Worm (Caenorhabditis elegans): ENCODE data around the gene F08D12.12.

F08D12.12 gene

DNA sequence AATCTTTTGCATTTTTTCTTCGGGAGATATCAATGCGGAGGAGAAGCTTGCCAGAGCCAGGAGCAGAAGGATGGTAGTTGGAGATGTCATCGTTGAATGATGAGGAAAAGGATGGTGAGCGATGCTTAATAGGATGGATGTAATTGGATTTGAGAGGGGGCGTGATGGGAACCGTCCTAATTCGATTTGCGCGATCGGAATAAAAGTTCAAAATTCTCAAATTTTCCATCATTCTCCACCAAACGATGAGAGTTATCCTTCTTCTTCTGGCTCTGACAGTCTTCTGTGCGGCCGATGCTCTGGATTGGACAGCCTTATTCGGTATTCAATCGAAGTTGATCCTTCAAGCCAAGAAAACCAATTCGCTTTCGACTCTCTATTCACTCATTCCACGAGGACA lies 37.3 kb upstream of the F08D12.12 start, which contains the start of the genes K12H6.4 and K12H6.9:
Gene K12H6.4, minus strand, starts transcription at position 101 of the 400 bp plus-strand sequence.
Gene K12H6.9, plus strand, starts transcription at position 236 of the 400 bp plus-strand sequence.
- TF ChIP-seq tab-1 (GFP tag; IDR thresholded peaks at IDR 0.05) (no peak), ztf-29 (GFP tag; IDR thresholded peaks at IDR 0.05) (no peak), cog-1 (tag; optimal IDR thresholded peaks at IDR 0.05) (no peak), klf-2 (GFP tag; conservative IDR thresholded peaks at IDR 0.05) (no peak), flt-1 (GFP tag; IDR thresholded peaks at IDR 0.05) (no peak), med-1 (GFP tag; optimal IDR thresholded peaks at IDR 0.05; ENCODE audit: insufficient read depth) (no peak), T22C8.4 (GFP tag; IDR thresholded peaks at IDR 0.05) (no peak), ztf-23 (GFP tag; IDR thresholded peaks at IDR 0.05) (no peak), ref-1 (GFP tag; conservative IDR thresholded peaks at IDR 0.05) (no peak)

DNA sequence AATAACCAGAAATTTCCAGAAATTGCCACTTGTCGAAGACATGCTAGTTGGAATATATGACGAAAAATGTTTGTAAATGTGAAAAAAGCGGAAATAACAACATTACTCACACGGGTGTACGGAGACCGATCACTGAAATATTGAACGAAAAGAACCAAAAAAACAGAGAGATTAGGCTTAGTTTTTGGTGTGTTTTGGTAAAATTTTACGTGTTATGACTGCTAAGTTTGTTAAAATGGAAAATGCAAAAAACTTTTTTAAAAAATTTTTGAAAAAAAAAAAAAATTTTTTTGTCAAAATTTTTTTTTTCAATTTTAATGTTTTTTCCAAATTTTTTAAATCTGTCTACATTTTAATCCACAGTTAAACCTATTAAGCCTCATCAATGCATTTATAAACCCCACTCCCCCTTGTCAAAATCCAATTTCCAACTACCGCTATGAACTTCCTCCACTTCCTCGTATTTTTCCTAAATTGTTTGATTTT lies 35.6 kb upstream of the F08D12.12 start, which contains the start of the genes fut-4 and K12H6.10:
Gene fut-4, minus strand, starts transcription at position 101 of the 486 bp plus-strand sequence.
Gene K12H6.10, plus strand, starts transcription at position 436 of the 486 bp plus-strand sequence.
- TF ChIP-seq ref-1 (GFP tag; conservative IDR thresholded peaks at IDR 0.05) (no peak), klf-2 (GFP tag; conservative IDR thresholded peaks at IDR 0.05) (no peak), cog-1 (tag; optimal IDR thresholded peaks at IDR 0.05) (no peak), flt-1 (GFP tag; IDR thresholded peaks at IDR 0.05) (no peak), ztf-29 (GFP tag; IDR thresholded peaks at IDR 0.05) (no peak), med-1 (GFP tag; optimal IDR thresholded peaks at IDR 0.05; ENCODE audit: insufficient read depth) (no peak), tab-1 (GFP tag; IDR thresholded peaks at IDR 0.05) (no peak), T22C8.4 (GFP tag; IDR thresholded peaks at IDR 0.05) (no peak), ztf-23 (GFP tag; IDR thresholded peaks at IDR 0.05) (no peak)

DNA sequence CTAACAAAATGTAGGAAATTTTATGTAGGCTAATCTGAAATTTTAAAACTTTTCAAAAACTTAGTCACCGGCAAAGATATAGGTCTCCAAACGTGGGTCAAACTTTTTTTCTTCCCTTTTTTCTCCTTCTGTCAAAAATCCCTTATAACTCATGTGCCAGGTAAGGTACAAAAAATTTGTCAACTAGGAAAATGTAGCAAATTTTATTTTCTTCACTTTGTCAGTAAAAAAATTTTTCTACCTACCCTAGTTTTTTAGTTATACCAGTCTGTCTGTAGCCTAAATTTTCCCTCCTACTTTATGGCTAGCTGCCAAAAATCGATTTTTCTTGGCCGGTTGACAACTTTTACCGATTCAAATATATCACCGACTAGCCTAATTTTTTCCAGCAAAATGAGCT lies 29.8 kb upstream of the F08D12.12 start, which contains the start of gene set-13:
Gene set-13, plus strand, starts transcription at position 301 of the 400 bp plus-strand sequence.
- TF ChIP-seq T22C8.4 (GFP tag; IDR thresholded peaks at IDR 0.05) = no peak
- no peak for TF ChIP-seq flt-1 (GFP tag; IDR thresholded peaks at IDR 0.05)
- TF ChIP-seq ztf-23 (GFP tag; IDR thresholded peaks at IDR 0.05) = no peak
- no peak for TF ChIP-seq med-1 (GFP tag; optimal IDR thresholded peaks at IDR 0.05; ENCODE audit: insufficient read depth)
- TF ChIP-seq cog-1 (tag; optimal IDR thresholded peaks at IDR 0.05) = no peak
- no peak for TF ChIP-seq ztf-29 (GFP tag; IDR thresholded peaks at IDR 0.05)
- no peak for TF ChIP-seq tab-1 (GFP tag; IDR thresholded peaks at IDR 0.05)
- no peak for TF ChIP-seq ref-1 (GFP tag; conservative IDR thresholded peaks at IDR 0.05)
- no peak for TF ChIP-seq klf-2 (GFP tag; conservative IDR thresholded peaks at IDR 0.05)

DNA sequence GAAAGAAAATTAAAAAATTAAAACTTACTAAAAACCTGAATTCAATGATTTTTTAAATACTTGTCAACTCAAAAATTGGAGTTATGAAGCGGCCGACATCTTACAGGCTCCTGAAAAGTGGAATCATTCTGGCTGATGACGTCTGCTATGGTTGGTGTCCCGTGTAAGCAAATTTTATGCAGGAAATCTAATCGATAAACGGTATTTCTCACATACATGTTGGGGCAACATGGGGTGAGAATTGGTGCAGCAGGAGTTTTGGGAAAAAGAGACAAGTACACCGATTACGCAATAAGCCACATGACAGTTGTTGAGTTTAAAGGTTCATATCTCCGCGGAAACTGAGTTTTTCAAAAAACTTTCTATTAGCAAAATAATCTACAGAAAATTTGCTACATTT lies 28.6 kb upstream of the F08D12.12 start, which contains the start of gene K12H6.2:
Gene K12H6.2, minus strand, starts transcription at position 101 of the 400 bp plus-strand sequence.
- TF ChIP-seq T22C8.4 (GFP tag; IDR thresholded peaks at IDR 0.05) (no peak), ref-1 (GFP tag; conservative IDR thresholded peaks at IDR 0.05) (no peak), tab-1 (GFP tag; IDR thresholded peaks at IDR 0.05) (no peak), cog-1 (tag; optimal IDR thresholded peaks at IDR 0.05) (no peak), ztf-23 (GFP tag; IDR thresholded peaks at IDR 0.05) (no peak), ztf-29 (GFP tag; IDR thresholded peaks at IDR 0.05) (no peak)

DNA sequence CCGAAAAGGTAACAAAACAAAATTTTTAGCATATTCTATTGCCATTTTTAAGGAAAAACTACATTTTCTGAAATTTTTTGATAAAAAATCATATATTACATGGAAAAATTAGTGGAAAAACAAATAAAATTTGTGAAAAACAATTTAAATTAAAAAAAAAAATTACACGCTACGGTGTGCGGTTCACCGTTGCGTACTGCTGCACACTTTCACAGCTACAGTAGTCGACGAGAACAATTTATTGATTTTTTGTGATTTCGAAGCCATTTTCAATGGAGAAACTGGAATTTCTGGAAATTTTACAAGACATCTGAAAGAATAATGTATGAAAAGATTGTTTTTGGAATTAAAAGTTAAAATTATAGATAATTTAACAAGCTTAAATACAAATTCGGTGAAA lies 28.1 kb upstream of the F08D12.12 start:
- TF ChIP-seq cog-1 (tag; optimal IDR thresholded peaks at IDR 0.05) (no peak), flt-1 (GFP tag; IDR thresholded peaks at IDR 0.05) (no peak), T22C8.4 (GFP tag; IDR thresholded peaks at IDR 0.05) (no peak), med-1 (GFP tag; optimal IDR thresholded peaks at IDR 0.05; ENCODE audit: insufficient read depth) (no peak), klf-2 (GFP tag; conservative IDR thresholded peaks at IDR 0.05) (no peak), ref-1 (GFP tag; conservative IDR thresholded peaks at IDR 0.05) (no peak), tab-1 (GFP tag; IDR thresholded peaks at IDR 0.05) (no peak), ztf-23 (GFP tag; IDR thresholded peaks at IDR 0.05) (no peak), ztf-29 (GFP tag; IDR thresholded peaks at IDR 0.05) (no peak)

DNA sequence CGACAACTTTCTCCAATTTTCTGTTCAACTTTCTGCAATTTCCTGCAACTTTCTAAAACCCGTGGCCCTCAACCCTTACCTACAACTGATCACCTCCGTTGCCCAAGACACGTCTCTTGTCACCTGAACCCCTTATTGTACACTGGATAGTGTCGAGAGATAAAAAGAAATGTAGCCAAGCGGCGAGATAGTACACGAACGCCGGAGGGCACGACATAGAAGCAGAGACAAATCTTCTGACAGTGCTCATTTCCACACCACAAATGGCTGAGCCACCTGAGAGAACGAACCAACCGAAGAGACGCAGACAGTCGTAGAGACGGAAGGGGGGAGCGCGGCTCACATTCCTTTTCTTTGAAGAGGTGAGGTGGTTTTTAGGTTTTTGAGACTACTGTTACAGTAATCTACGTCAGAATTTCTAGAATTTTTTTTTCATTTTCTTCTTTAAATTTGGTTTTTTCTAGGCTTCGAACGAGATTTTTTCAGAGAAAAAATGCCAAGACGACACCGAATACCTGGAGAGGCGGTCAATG lies 20.9 kb upstream of the F08D12.12 start, which contains the start of gene K12H6.12:
Gene K12H6.12, plus strand, starts transcription at position 483 of the 533 bp plus-strand sequence.
- no peak for TF ChIP-seq klf-2 (GFP tag; conservative IDR thresholded peaks at IDR 0.05)
- no peak for TF ChIP-seq tab-1 (GFP tag; IDR thresholded peaks at IDR 0.05)
- TF ChIP-seq T22C8.4 (GFP tag; IDR thresholded peaks at IDR 0.05) = no peak
- TF ChIP-seq ztf-29 (GFP tag; IDR thresholded peaks at IDR 0.05) = no peak
- TF ChIP-seq ref-1 (GFP tag; conservative IDR thresholded peaks at IDR 0.05) = no peak
- TF ChIP-seq ztf-23 (GFP tag; IDR thresholded peaks at IDR 0.05) = no peak
- TF ChIP-seq flt-1 (GFP tag; IDR thresholded peaks at IDR 0.05) = no peak
- TF ChIP-seq cog-1 (tag; optimal IDR thresholded peaks at IDR 0.05) = no peak
- no peak for TF ChIP-seq med-1 (GFP tag; optimal IDR thresholded peaks at IDR 0.05; ENCODE audit: insufficient read depth)

DNA sequence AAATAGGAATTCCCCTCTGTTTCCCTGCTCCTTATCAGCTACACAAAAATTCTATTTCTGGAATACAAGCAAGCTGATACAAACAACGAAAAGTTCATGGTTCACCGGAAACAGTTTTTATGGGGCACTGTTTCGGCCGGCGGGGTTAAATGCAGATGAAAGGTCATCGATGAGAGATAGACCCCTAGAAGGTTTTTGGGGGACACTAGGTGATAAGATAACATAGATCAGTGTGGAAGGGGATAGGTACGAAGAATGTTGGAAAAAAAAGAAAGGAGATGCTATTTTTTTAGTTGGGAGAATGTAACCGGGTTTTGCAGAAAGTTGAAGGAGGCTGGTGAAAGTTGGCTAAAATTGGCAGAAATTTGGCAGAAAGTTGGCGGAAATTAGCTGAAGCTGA lies 18.7 kb upstream of the F08D12.12 start:
- TF ChIP-seq tab-1 (GFP tag; IDR thresholded peaks at IDR 0.05) (no peak), ztf-23 (GFP tag; IDR thresholded peaks at IDR 0.05) (no peak), cog-1 (tag; optimal IDR thresholded peaks at IDR 0.05) (no peak), med-1 (GFP tag; optimal IDR thresholded peaks at IDR 0.05; ENCODE audit: insufficient read depth) (no peak), T22C8.4 (GFP tag; IDR thresholded peaks at IDR 0.05) (no peak), ztf-29 (GFP tag; IDR thresholded peaks at IDR 0.05) (no peak), ref-1 (GFP tag; conservative IDR thresholded peaks at IDR 0.05) (no peak), flt-1 (GFP tag; IDR thresholded peaks at IDR 0.05) (no peak), klf-2 (GFP tag; conservative IDR thresholded peaks at IDR 0.05) (no peak)

DNA sequence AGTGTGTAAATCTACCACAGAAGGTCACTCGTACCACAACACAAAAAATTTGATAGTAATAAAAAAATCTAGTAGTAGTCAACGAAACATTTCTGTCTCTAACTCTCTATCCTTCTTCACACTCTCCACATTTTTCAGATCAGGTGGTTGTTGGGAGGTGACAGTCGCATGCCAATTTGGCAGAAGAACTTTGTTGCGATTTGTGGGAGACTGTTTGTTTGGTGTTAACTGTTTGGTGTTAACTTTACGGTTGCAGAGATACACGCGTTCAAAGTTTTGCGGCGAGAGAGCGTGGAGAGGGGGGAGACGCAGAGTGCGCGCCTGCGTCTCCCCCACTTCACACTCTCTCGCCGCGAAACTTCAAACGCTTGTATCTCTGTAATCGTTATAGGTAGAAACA lies 18.1 kb upstream of the F08D12.12 start:
- TF ChIP-seq ztf-23 (GFP tag; IDR thresholded peaks at IDR 0.05) = no peak
- TF ChIP-seq tab-1 (GFP tag; IDR thresholded peaks at IDR 0.05) = no peak
- no peak for TF ChIP-seq med-1 (GFP tag; optimal IDR thresholded peaks at IDR 0.05; ENCODE audit: insufficient read depth)
- no peak for TF ChIP-seq ref-1 (GFP tag; conservative IDR thresholded peaks at IDR 0.05)
- TF ChIP-seq klf-2 (GFP tag; conservative IDR thresholded peaks at IDR 0.05) = no peak
- no peak for TF ChIP-seq T22C8.4 (GFP tag; IDR thresholded peaks at IDR 0.05)
- TF ChIP-seq flt-1 (GFP tag; IDR thresholded peaks at IDR 0.05) = no peak
- TF ChIP-seq ztf-29 (GFP tag; IDR thresholded peaks at IDR 0.05) = no peak
- TF ChIP-seq cog-1 (tag; optimal IDR thresholded peaks at IDR 0.05) = no peak

DNA sequence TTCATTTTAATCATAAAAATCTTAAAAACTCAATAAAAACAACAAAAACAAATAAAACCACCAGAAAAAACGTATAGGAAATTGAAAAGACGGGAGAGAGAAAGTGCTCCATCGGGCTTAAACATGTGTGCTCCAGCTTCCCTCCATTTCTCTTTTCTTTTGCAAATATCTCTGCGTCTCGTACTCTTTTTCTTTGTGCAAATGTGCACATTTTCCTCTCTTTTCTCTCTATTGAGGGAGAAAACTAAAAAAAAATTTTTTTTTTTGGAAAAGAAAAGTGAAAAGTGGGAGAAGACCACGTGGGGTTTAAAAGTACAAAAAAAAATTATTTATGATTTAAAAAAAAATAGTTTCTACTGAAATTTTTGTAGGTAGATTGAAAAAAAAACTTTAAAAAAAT lies 17.4 kb upstream of the F08D12.12 start:
- TF ChIP-seq ztf-23 (GFP tag; IDR thresholded peaks at IDR 0.05) = no peak
- TF ChIP-seq cog-1 (tag; optimal IDR thresholded peaks at IDR 0.05) = no peak
- TF ChIP-seq klf-2 (GFP tag; conservative IDR thresholded peaks at IDR 0.05) = no peak
- TF ChIP-seq ztf-29 (GFP tag; IDR thresholded peaks at IDR 0.05) = no peak
- TF ChIP-seq med-1 (GFP tag; optimal IDR thresholded peaks at IDR 0.05; ENCODE audit: insufficient read depth) = no peak
- no peak for TF ChIP-seq ref-1 (GFP tag; conservative IDR thresholded peaks at IDR 0.05)
- TF ChIP-seq T22C8.4 (GFP tag; IDR thresholded peaks at IDR 0.05) = no peak
- no peak for TF ChIP-seq flt-1 (GFP tag; IDR thresholded peaks at IDR 0.05)
- no peak for TF ChIP-seq tab-1 (GFP tag; IDR thresholded peaks at IDR 0.05)

Data from whole organism, midembryonic.